Worm (Caenorhabditis elegans) whole organism, mixed stage, embryonic: ENCODE measurements around the gene irld-61.

Source experiments
- bed-3 ChIP-seq: fragments of 200-800 bp; sonication (Bioruptor generic); optimal IDR thresholded peaks from 3 replicates; lab custom pipeline; 2018; ENCODE audit warnings: mild to moderate bottlenecking, missing genetic modification characterization, moderate library complexity, missing compliant biosample characterization
- lsy-2 ChIP-seq: fragments of 150-350 bp; optimal IDR thresholded peaks from 2 replicates; lab custom pipeline; 2014; ENCODE audit warnings: missing biosample characterization, missing genetic modification characterization
- mab-5 ChIP-seq: fragments of 150-350 bp; optimal IDR thresholded peaks from 2 replicates; lab custom pipeline; 2014; ENCODE audit warnings: missing biosample characterization, missing genetic modification characterization
- mep-1 ChIP-seq: fragments of 150-350 bp; optimal IDR thresholded peaks from 2 replicates; lab custom pipeline; 2017; ENCODE audit warnings: missing biosample characterization, missing genetic modification reagents, missing genetic modification characterization, inconsistent platforms
- nhr-28 ChIP-seq: fragments of 150-350 bp; optimal IDR thresholded peaks from 2 replicates; lab custom pipeline; 2014; ENCODE audit warnings: missing biosample characterization, missing genetic modification characterization
- sptf-1 ChIP-seq: sonication (generic microtip); optimal IDR thresholded peaks from 2 replicates; lab custom pipeline; 2017; ENCODE audit warnings: mild to moderate bottlenecking, missing genetic modification characterization, moderate library complexity, missing compliant biosample characterization
- ztf-11 ChIP-seq: fragments of 150-350 bp; optimal IDR thresholded peaks from 2 replicates; lab custom pipeline; 2014; ENCODE audit warnings: missing biosample characterization, missing genetic modification characterization

DNA sequence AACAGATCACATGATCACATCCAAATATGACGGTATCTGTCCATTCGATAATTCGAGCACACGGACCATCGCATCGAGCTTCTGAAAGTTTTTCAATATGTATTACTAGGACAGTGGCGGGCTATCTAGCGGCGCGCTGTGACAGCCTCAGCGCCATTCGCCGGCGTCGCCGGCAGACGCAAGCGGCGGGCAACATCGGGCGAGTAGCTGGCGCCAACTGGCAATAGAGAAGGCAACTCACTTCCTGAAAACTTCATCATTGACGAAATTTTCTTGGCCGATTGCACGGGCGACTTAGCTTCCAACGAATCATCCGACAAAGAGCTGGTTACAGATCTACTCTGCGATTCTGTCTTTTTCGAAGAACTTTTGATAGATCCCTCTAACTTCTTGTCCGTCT, 23.9 kb downstream of the irld-61 start:
- TF ChIP-seq sptf-1 (tag; lab: Kevin White, UChicago) (no peak), mab-5 (tag; lab: Kevin White, UChicago) (no peak), bed-3 (GFP tag; lab: Kevin White, UChicago) (no peak), ztf-11 (tag; lab: Kevin White, UChicago) (no peak), nhr-28 (tag; lab: Kevin White, UChicago) (no peak), lsy-2 (tag; lab: Kevin White, UChicago) (no peak), mep-1 (tag; lab: Kevin White, UChicago) (no peak)
